Worm (Caenorhabditis elegans) whole organism, L3 larva: ENCODE data around the gene arl-8.
A peak's percentile ranks its signal among the peaks of the same experiment; 100 is the strongest.

ENCODE experiments used
- R02D3.7 ChIP-seq: fragments of 150-350 bp; optimal IDR thresholded peaks from 2 replicates; lab custom pipeline; 2014; ENCODE audit warnings: missing biosample characterization, missing genetic modification characterization
- ZK546.5 ChIP-seq: sonication (generic microtip); optimal IDR thresholded peaks from 2 replicates; lab custom pipeline; 2017; ENCODE audit warnings: missing biosample characterization, missing genetic modification characterization
- aly-2 ChIP-seq: fragments of 150-350 bp; optimal IDR thresholded peaks from 2 replicates; lab custom pipeline; 2014; ENCODE audit warnings: missing biosample characterization, missing genetic modification characterization
- ama-1 ChIP-seq: fragments of 150-350 bp; optimal IDR thresholded peaks from 2 replicates; lab custom pipeline; 2018
- ceh-28 ChIP-seq: fragments of 150-350 bp; optimal IDR thresholded peaks from 2 replicates; lab custom pipeline; 2014; ENCODE audit warnings: missing biosample characterization, missing genetic modification reagents, missing genetic modification characterization
- ceh-82 ChIP-seq: fragments of 150-350 bp; optimal IDR thresholded peaks from 2 replicates; lab custom pipeline; 2014; ENCODE audit warnings: missing biosample characterization, missing genetic modification characterization
- ceh-9 ChIP-seq: sonication (generic microtip); optimal IDR thresholded peaks from 2 replicates; lab custom pipeline; 2018; ENCODE audit warnings: missing biosample characterization, missing genetic modification characterization
- daf-12 ChIP-seq: fragments of 150-350 bp; optimal IDR thresholded peaks from 2 replicates; lab custom pipeline; 2014; ENCODE audit warnings: missing biosample characterization, missing genetic modification reagents, missing genetic modification characterization
- egl-5 ChIP-seq: fragments of 150-350 bp; optimal IDR thresholded peaks from 2 replicates; lab custom pipeline; 2017; ENCODE audit warnings: missing biosample characterization, missing genetic modification reagents, missing genetic modification characterization, inconsistent platforms
- elt-1 ChIP-seq: fragments of 150-350 bp; optimal IDR thresholded peaks from 2 replicates; lab custom pipeline; 2014; ENCODE audit warnings: missing biosample characterization, missing genetic modification characterization
- elt-2 ChIP-seq: sonication (generic microtip); optimal IDR thresholded peaks from 2 replicates; lab custom pipeline; 2016; ENCODE audit warnings: missing genetic modification reagents, mild to moderate bottlenecking, missing genetic modification characterization, missing compliant biosample characterization
- elt-3 ChIP-seq, 3 experiments: fragments of 150-350 bp in 1 of 3; sonication (generic microtip) in 2 of 3; optimal IDR thresholded peaks; 2 replicates in 2 of 3; 4 replicates in 1 of 3; lab custom pipeline; 2014 to 2017; ENCODE audit warnings: missing biosample characterization in 3 of 3, missing genetic modification characterization in 3 of 3
- eor-1 ChIP-seq, 2 experiments: fragments of 150-350 bp; optimal IDR thresholded peaks; 2 replicates each; lab custom pipeline; 2014 to 2018; ENCODE audit warnings: missing biosample characterization in 2 of 2, missing genetic modification characterization in 2 of 2
- fkh-10 ChIP-seq: sonication (generic microtip); optimal IDR thresholded peaks from 2 replicates; lab custom pipeline; 2017; ENCODE audit warnings: missing biosample characterization, missing genetic modification reagents, missing genetic modification characterization
- fkh-2 ChIP-seq: fragments of 150-350 bp; optimal IDR thresholded peaks from 2 replicates; lab custom pipeline; 2014; ENCODE audit warnings: missing biosample characterization, missing genetic modification reagents, missing genetic modification characterization
- fos-1 ChIP-seq: fragments of 150-350 bp; optimal IDR thresholded peaks from 2 replicates; lab custom pipeline; 2014; ENCODE audit warnings: missing biosample characterization, missing genetic modification characterization
- hmg-11 ChIP-seq: sonication (generic microtip); optimal IDR thresholded peaks from 2 replicates; lab custom pipeline; 2016; ENCODE audit warnings: missing genetic modification characterization, missing compliant biosample characterization
- jun-1 ChIP-seq: fragments of 150-350 bp; optimal IDR thresholded peaks from 2 replicates; lab custom pipeline; 2014; ENCODE audit warnings: missing biosample characterization, missing genetic modification reagents, missing genetic modification characterization
- lin-15B ChIP-seq: fragments of 150-350 bp; optimal IDR thresholded peaks from 2 replicates; lab custom pipeline; 2014; ENCODE audit warnings: missing biosample characterization, missing genetic modification characterization
- lin-39 ChIP-seq: fragments of 150-350 bp; optimal IDR thresholded peaks from 2 replicates; lab custom pipeline; 2018; ENCODE audit warnings: missing biosample characterization, missing genetic modification reagents, missing genetic modification characterization
- lsy-12 ChIP-seq: sonication (generic microtip); optimal IDR thresholded peaks from 2 replicates; lab custom pipeline; 2016; ENCODE audit warnings: mild to moderate bottlenecking, missing genetic modification characterization, missing compliant biosample characterization
- mdl-1 ChIP-seq: fragments of 150-350 bp; optimal IDR thresholded peaks from 2 replicates; lab custom pipeline; 2014; ENCODE audit warnings: missing biosample characterization, missing genetic modification characterization
- nfya-1 ChIP-seq: sonication (generic microtip); optimal IDR thresholded peaks from 2 replicates; lab custom pipeline; 2017; ENCODE audit warnings: missing genetic modification characterization, mild to moderate bottlenecking, missing compliant biosample characterization, antibody characterized with exemption, moderate library complexity; ENCODE audit not compliant: insufficient read depth
- nhr-11 ChIP-seq: fragments of 150-350 bp; optimal IDR thresholded peaks from 2 replicates; lab custom pipeline; 2014; ENCODE audit warnings: missing biosample characterization, missing genetic modification characterization
- nhr-12 ChIP-seq: fragments of 150-350 bp; optimal IDR thresholded peaks from 2 replicates; lab custom pipeline; 2014; ENCODE audit warnings: missing biosample characterization, missing genetic modification characterization
- nhr-23 ChIP-seq: fragments of 150-350 bp; optimal IDR thresholded peaks from 2 replicates; lab custom pipeline; 2014; ENCODE audit warnings: missing biosample characterization, missing genetic modification reagents, missing genetic modification characterization
- nhr-237 ChIP-seq: fragments of 150-350 bp; optimal IDR thresholded peaks from 2 replicates; lab custom pipeline; 2014; ENCODE audit warnings: missing biosample characterization, missing genetic modification characterization
- nhr-25 ChIP-seq: sonication (generic microtip); optimal IDR thresholded peaks from 2 replicates; lab custom pipeline; 2017; ENCODE audit warnings: missing biosample characterization, missing genetic modification characterization
- nhr-43 ChIP-seq: sonication (generic microtip); optimal IDR thresholded peaks from 2 replicates; lab custom pipeline; 2016; ENCODE audit warnings: mild to moderate bottlenecking, missing genetic modification characterization, missing compliant biosample characterization; ENCODE audit not compliant: poor library complexity, severe bottlenecking
- nhr-76 ChIP-seq: fragments of 150-350 bp; sonication (generic microtip); optimal IDR thresholded peaks from 5 replicates; lab custom pipeline; 2014; ENCODE audit warnings: missing biosample characterization, missing genetic modification characterization
- nhr-77 ChIP-seq: fragments of 150-350 bp; optimal IDR thresholded peaks from 2 replicates; lab custom pipeline; 2014; ENCODE audit warnings: missing biosample characterization, missing genetic modification characterization
- pqm-1 ChIP-seq: fragments of 150-350 bp; optimal IDR thresholded peaks from 2 replicates; lab custom pipeline; 2017; ENCODE audit warnings: missing biosample characterization, missing genetic modification characterization, inconsistent platforms
- snpc-4 ChIP-seq: fragments of 150-350 bp; optimal IDR thresholded peaks from 2 replicates; lab custom pipeline; 2014; ENCODE audit warnings: missing biosample characterization, missing genetic modification characterization
- tbx-2 ChIP-seq: sonication (generic microtip); optimal IDR thresholded peaks from 2 replicates; lab custom pipeline; 2016; ENCODE audit warnings: mild to moderate bottlenecking, missing genetic modification characterization, missing compliant biosample characterization
- unc-62 ChIP-seq: fragments of 150-350 bp; sonication (generic microtip); optimal IDR thresholded peaks from 4 replicates; lab custom pipeline; 2014; ENCODE audit warnings: missing biosample characterization, missing genetic modification reagents, missing genetic modification characterization
- zag-1 ChIP-seq: fragments of 150-350 bp; optimal IDR thresholded peaks from 2 replicates; lab custom pipeline; 2014; ENCODE audit warnings: missing biosample characterization, missing genetic modification characterization
- ztf-4 ChIP-seq: fragments of 150-350 bp; optimal IDR thresholded peaks from 2 replicates; lab custom pipeline; 2014; ENCODE audit warnings: missing biosample characterization, missing genetic modification characterization

Gene arl-8

DNA sequence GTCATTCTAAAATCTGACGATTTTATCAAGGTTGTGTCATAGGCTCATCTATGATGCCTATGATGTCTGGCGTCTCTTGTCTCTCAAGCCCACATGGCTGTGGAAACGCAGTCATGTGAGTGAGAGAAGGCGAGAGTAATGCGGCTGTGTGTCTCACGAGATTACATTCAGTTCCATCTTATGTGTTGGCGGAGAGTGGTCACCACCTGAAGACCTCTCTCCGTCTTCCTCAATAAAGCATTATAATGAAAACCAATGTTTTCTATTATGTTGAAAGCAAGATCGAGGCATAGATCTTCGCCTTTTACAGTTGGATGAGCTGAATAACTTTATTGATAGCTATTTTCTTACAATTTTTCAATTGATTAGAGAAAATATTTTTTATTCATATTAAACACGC, 34.6 kb upstream of the arl-8 start:
- TF ChIP-seq lin-39 (tag; lab: Kevin White, UChicago), result peak; percentile 56
- peak; percentile 50 for TF ChIP-seq lin-15B (tag; lab: Kevin White, UChicago)
- TF ChIP-seq pqm-1 (tag; lab: Kevin White, UChicago), result peak; percentile 4
- TF ChIP-seq ceh-28 (tag; lab: Kevin White, UChicago), result peak; percentile 8
- peak; percentile 69 for TF ChIP-seq nfya-1 (tag; lab: Kevin White, UChicago)
- peak; percentile 26 for TF ChIP-seq elt-2 (tag; lab: Kevin White, UChicago)
- peak; percentile 31 for TF ChIP-seq snpc-4 (tag; lab: Kevin White, UChicago)
- peak; percentile 54 for TF ChIP-seq hmg-11 (tag; lab: Kevin White, UChicago)
- peak; percentile 34 for TF ChIP-seq ama-1 (lab: Kevin White, UChicago)
- TF ChIP-seq elt-1 (tag; lab: Kevin White, UChicago), result peak; percentile 32
- peak; percentile 28 for TF ChIP-seq nhr-23 (tag; lab: Kevin White, UChicago)
- TF ChIP-seq mdl-1 (tag; lab: Kevin White, UChicago), result peak; percentile 28
- TF ChIP-seq, all 47 proteins: peak for 12; not testable (repeated sequence) for 35

DNA sequence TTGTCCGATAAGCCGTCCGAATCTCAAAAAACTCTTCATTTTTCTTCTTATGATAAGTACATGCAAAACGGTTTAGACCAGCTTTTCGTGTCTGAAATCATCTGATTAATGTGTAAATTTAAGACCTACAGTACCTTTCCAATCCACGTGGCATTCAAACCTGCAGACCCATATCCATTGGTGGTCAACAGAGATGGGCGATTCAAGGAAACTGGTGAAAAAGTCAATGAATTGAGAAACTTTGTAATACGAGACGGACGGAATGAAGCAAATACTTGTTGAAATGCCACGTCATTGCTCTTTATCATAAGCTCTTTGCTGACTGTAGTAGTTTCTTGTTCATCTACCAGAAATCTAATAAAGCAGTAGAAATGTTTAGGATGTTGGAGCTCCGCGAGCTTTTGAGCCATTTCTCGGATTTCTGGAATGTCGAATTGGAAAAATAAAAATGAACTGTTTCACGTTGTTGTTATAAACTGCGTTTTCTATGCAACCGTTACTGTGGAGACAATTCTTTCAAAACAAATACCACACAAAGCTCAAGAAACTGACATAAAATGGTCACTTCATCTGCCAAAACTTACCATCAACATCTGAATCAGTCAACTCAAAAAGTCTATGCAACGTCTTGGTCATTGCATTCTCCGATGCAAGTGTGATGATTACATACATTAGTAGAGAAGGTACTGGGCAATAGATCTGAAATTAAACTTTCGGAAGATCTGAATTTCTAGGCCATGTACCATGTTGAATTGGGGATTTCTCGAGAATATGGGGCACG, 33.8 kb upstream of the arl-8 start:
- TF ChIP-seq fos-1 (tag; lab: Kevin White, UChicago) (no peak), ama-1 (lab: Kevin White, UChicago) (peak; percentile 68), lin-15B (tag; lab: Kevin White, UChicago) (no peak), lin-39 (tag; lab: Kevin White, UChicago) (no peak), ceh-28 (tag; lab: Kevin White, UChicago) (no peak), fkh-10 (GFP tag; lab: Kevin White, UChicago) (no peak), nhr-77 (tag; lab: Kevin White, UChicago) (no peak), jun-1 (tag; lab: Kevin White, UChicago) (no peak)

DNA sequence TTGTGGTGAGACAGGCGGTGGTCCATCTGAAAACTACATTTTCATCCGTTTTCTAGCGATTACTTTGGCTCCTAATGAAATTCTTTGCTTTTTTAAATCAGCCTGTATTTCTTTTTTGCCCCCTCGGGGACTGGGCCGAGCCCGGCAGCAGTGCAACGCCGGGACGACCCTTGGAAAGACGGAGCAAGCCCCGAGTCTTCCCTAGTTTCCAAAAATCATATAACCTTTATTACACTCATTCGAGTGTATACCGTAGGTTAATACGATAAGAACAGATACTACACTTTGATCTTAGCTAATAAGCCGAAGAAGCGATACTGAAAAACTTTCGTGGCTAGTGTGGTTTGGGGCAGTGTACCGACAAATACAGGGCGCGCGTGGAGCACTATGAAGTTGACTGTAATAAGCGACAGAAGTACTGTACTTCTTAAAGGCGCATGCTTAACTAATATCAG, 33.2 kb upstream of the arl-8 start:
- TF ChIP-seq snpc-4 (tag; lab: Kevin White, UChicago) (peak; percentile 82), nhr-25 (tag; lab: Kevin White, UChicago) (no peak), nhr-43 (peak; percentile 29), fkh-2 (tag; lab: Kevin White, UChicago) (no peak), nhr-12 (tag; lab: Kevin White, UChicago) (no peak)
- TF ChIP-seq, all 47 proteins: peak for 2

DNA sequence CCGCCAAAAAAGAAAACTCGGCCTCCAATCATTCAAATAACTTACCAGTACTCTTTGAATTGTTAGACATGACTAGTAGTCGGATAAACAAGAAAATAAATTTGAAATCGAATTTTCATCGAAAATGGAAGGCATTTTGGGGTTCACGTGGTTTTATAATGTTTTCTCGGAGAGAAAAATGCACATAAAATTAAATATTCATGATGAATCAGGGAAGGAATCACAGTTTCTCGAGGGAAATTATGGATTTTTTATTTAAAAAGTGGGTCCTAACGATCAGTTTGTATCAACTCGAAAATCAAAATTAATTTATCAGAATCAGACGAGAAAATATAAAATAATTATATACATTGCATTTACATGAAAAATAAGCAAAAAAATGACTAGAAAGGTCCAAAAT, 32.6 kb upstream of the arl-8 start, which contains the start of gene Y57G11C.5:
Gene Y57G11C.5 (minus strand): TSS at position 101 of the 400 bp plus-strand sequence.
- TF ChIP-seq ceh-28 (tag; lab: Kevin White, UChicago) (no peak), egl-5 (tag; lab: Kevin White, UChicago) (no peak), ZK546.5 (tag; lab: Kevin White, UChicago) (no peak), ama-1 (lab: Kevin White, UChicago) (no peak)

DNA sequence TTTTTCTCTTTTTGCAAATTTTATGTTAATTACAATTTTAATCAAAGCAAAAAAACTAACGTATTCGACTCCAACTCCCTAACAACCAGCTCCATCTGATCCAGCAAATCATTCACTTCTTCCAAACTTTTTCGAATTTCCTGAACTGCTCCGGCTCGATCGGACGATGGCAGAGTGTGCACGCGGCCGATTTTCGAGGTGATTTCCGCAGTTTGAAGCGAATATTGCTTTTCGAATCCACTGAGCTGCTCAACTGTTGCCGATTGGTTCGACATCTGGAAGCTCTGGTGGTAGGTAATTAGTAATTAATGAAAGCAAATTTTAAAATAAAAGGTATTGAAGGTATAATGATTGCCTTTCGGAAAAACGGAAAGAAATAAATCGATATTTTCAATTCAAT, 31.6 kb upstream of the arl-8 start, which contains the start of gene vti-1:
Gene vti-1 (minus strand): TSS at position 284 of the 400 bp plus-strand sequence.
- TF ChIP-seq fos-1 (tag; lab: Kevin White, UChicago) (no peak), elt-3 (tag; optimal IDR thresholded peaks at IDR 0.05; lab: Kevin White, UChicago) (no peak), ama-1 (lab: Kevin White, UChicago) (peak; percentile 7), nhr-11 (tag; lab: Kevin White, UChicago) (no peak)

DNA sequence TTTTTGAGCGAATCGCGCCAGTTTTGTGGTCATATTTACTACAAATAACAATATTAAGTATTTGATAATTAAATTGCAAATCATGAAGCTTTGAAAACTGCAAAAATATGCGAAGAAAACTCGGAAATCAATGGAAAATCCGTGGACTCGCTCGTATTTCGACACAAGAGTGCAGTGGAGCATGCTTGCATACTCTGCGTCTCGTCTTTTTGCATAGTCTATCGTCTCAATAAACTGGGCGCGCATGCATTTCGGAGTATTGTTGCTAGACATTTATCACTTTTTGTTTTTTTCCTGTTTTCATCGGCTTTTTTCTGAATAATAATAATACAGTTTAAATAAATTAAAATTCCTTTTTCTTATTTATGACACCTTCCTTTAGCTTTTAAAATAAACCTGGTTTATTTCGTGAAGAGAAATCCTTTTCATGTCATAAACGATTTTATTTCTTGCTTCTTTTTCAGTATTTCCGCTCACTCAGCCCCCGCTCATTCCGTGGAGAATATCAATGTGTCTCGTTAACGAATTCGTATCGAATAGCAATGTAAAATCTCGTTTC, 30.2 kb upstream of the arl-8 start, which contains the start of the genes mrps-7 and Y57G11C.3:
Gene mrps-7 (minus strand): TSS at position 38 of the 559 bp plus-strand sequence.
Gene Y57G11C.3 (plus strand): TSS at position 509 of the 559 bp plus-strand sequence.
- TF ChIP-seq aly-2 (tag; lab: Kevin White, UChicago) (peak; percentile 12), pqm-1 (tag; lab: Kevin White, UChicago) (peak; percentile 88), nfya-1 (tag; lab: Kevin White, UChicago) (peak; percentile 94), ZK546.5 (tag; lab: Kevin White, UChicago) (peak; percentile 7), zag-1 (tag; lab: Kevin White, UChicago) (no peak), nhr-237 (tag; lab: Kevin White, UChicago) (no peak), nhr-11 (tag; lab: Kevin White, UChicago) (peak; percentile 68), elt-2 (tag; lab: Kevin White, UChicago) (peak; percentile 60), fos-1 (tag; lab: Kevin White, UChicago) (no peak), nhr-12 (tag; lab: Kevin White, UChicago) (no peak), nhr-76 (tag; lab: Kevin White, UChicago) (no peak), elt-3 (tag; optimal IDR thresholded peaks at IDR 0.05; lab: Kevin White, UChicago) (no peak), ceh-82 (tag; lab: Kevin White, UChicago) (peak; percentile 84), lsy-12 (tag; lab: Kevin White, UChicago) (peak; percentile 82), ama-1 (lab: Kevin White, UChicago) (peak; percentile 64), nhr-43 (peak; percentile 86), lin-39 (tag; lab: Kevin White, UChicago) (peak; percentile 87), ztf-4 (tag; lab: Kevin White, UChicago) (peak; percentile 1), ceh-9 (no peak), eor-1 (tag; optimal IDR thresholded peaks at IDR 0.05; lab: Kevin White, UChicago) (peak in 1 of 2 experiments; percentile 38), daf-12 (tag; lab: Kevin White, UChicago) (no peak), R02D3.7 (tag; lab: Kevin White, UChicago) (peak; percentile 98), tbx-2 (tag; lab: Kevin White, UChicago) (peak; percentile 60), unc-62 (GFP tag; lab: Kevin White, UChicago) (peak; percentile 62)
